Worm (Caenorhabditis elegans) whole organism, young adult: ENCODE results near the gene T19D12.10.

ENCODE experiments used
- D2030.7 ChIP-seq: fragments of 200-800 bp; sonication (Bioruptor generic); IDR thresholded peaks from 2 replicates; pipeline ENCODE4 v1.3.6; 2022; ENCODE audit warnings: missing genetic modification reagents, missing genetic modification characterization, missing compliant biosample characterization
- F33H1.4 ChIP-seq: fragments of 200-800 bp; sonication (Bioruptor generic); IDR thresholded peaks from 2 replicates; pipeline ENCODE4 v1.3.6; 2022; ENCODE audit warnings: missing genetic modification reagents, missing genetic modification characterization, missing compliant biosample characterization
- F49E8.2 ChIP-seq: sonication (generic microtip); optimal IDR thresholded peaks from 3 replicates; lab custom pipeline; 2017; ENCODE audit warnings: missing genetic modification characterization, mild to moderate bottlenecking, missing compliant biosample characterization, antibody characterized with exemption, moderate library complexity; ENCODE audit not compliant: insufficient read depth
- F52B5.7 ChIP-seq: sonication (generic microtip); optimal IDR thresholded peaks from 2 replicates; lab custom pipeline; 2016; ENCODE audit warnings: mild to moderate bottlenecking, missing genetic modification characterization, missing compliant biosample characterization
- F55B11.4 ChIP-seq: sonication (generic microtip); optimal IDR thresholded peaks from 2 replicates; lab custom pipeline; 2016; ENCODE audit warnings: missing compliant biosample characterization, missing genetic modification characterization, borderline replicate concordance; ENCODE audit not compliant: insufficient read depth
- Y53F4B.3 ChIP-seq: fragments of 200-800 bp; sonication (Bioruptor generic); IDR thresholded peaks from 2 replicates; pipeline ENCODE4 v1.3.6; 2022; ENCODE audit warnings: missing genetic modification reagents, missing genetic modification characterization, missing compliant biosample characterization
- Y56A3A.18 ChIP-seq: fragments of 200-800 bp; sonication (Bioruptor generic); IDR thresholded peaks from 2 replicates; pipeline ENCODE4 v1.3.6; 2022; ENCODE audit warnings: missing genetic modification reagents, missing genetic modification characterization, missing compliant biosample characterization
- aptf-3 ChIP-seq: fragments of 200-800 bp; sonication (Bioruptor generic); IDR thresholded peaks from 2 replicates; pipeline ENCODE4 v1.3.6; 2022; ENCODE audit warnings: missing genetic modification characterization, missing compliant biosample characterization
- cebp-1 ChIP-seq, 2 experiments: fragments of 200-800 bp in 1 of 2; sonication (Bioruptor generic) in 1 of 2; sonication (generic microtip) in 1 of 2; IDR thresholded peaks in 1 of 2; optimal IDR thresholded peaks in 1 of 2; 2 replicates each; pipeline versions ENCODE4 v1.3.6 to Lab custom; 2017 to 2022; ENCODE audit warnings: missing compliant biosample characterization in 2 of 2, missing genetic modification characterization in 2 of 2, mild to moderate bottlenecking in 1 of 2, missing genetic modification reagents in 1 of 2, moderate library complexity in 1 of 2
- ceh-79 ChIP-seq: sonication (generic microtip); optimal IDR thresholded peaks from 2 replicates; lab custom pipeline; 2017; ENCODE audit warnings: mild to moderate bottlenecking, missing genetic modification characterization, missing compliant biosample characterization
- ceh-91 ChIP-seq: fragments of 200-800 bp; sonication (Bioruptor generic); IDR thresholded peaks from 2 replicates; pipeline ENCODE4 v1.3.6; 2022; ENCODE audit warnings: missing genetic modification reagents, missing genetic modification characterization, missing compliant biosample characterization
- chd-7 ChIP-seq: sonication (generic microtip); optimal IDR thresholded peaks from 2 replicates; lab custom pipeline; 2016; ENCODE audit warnings: mild to moderate bottlenecking, missing genetic modification characterization, moderate library complexity, missing compliant biosample characterization
- die-1 ChIP-seq: sonication (generic microtip); optimal IDR thresholded peaks from 2 replicates; lab custom pipeline; 2016; ENCODE audit warnings: missing genotype, mild to moderate bottlenecking, missing genetic modification characterization, missing compliant biosample characterization
- egl-18 ChIP-seq: fragments of 200-800 bp; sonication (Bioruptor generic); IDR thresholded peaks from 2 replicates; pipeline ENCODE4 v1.3.6; 2022; ENCODE audit warnings: missing genetic modification reagents, missing genetic modification characterization, missing compliant biosample characterization
- egrh-3 ChIP-seq: fragments of 200-800 bp; sonication (Bioruptor generic); IDR thresholded peaks from 2 replicates; pipeline ENCODE4 v1.3.6; 2022; ENCODE audit warnings: missing genetic modification reagents, missing genetic modification characterization, missing compliant biosample characterization
- hlh-12 ChIP-seq: sonication (generic microtip); optimal IDR thresholded peaks from 2 replicates; lab custom pipeline; 2016; ENCODE audit warnings: missing genetic modification characterization, missing compliant biosample characterization
- hlh-26 ChIP-seq: fragments of 200-800 bp; sonication (Bioruptor generic); conservative IDR thresholded peaks from 2 replicates; pipeline ENCODE4 v1.3.6; 2022; ENCODE audit warnings: missing genetic modification reagents, missing genetic modification characterization, missing compliant biosample characterization
- hsf-1 ChIP-seq: fragments of 200-800 bp; sonication (Bioruptor generic); IDR thresholded peaks from 2 replicates; pipeline ENCODE4 v1.3.6; 2022; ENCODE audit warnings: missing genetic modification reagents, missing genetic modification characterization, missing compliant biosample characterization
- lin-35 ChIP-seq, 3 experiments: fragments of 150-350 bp in 2 of 3; sonication (generic microtip) in 1 of 3; optimal IDR thresholded peaks; 2 replicates each; lab custom pipeline; 2014 to 2018; ENCODE audit warnings: missing biosample characterization in 3 of 3, missing genetic modification characterization in 3 of 3, missing genetic modification reagents in 3 of 3
- lin-54 ChIP-seq: fragments of 200-800 bp; sonication (Bioruptor generic); optimal IDR thresholded peaks from 2 replicates; lab custom pipeline; 2018; ENCODE audit warnings: mild to moderate bottlenecking, missing genetic modification characterization, missing compliant biosample characterization
- madf-10 ChIP-seq: sonication (generic microtip); optimal IDR thresholded peaks from 2 replicates; lab custom pipeline; 2016; ENCODE audit warnings: mild to moderate bottlenecking, missing genetic modification characterization, missing compliant biosample characterization
- madf-3 ChIP-seq: fragments of 200-800 bp; sonication (Bioruptor generic); IDR thresholded peaks from 2 replicates; pipeline ENCODE4 v1.3.6; 2022; ENCODE audit warnings: missing genetic modification reagents, missing genetic modification characterization, missing compliant biosample characterization
- mcd-1 ChIP-seq: fragments of 200-800 bp; sonication (Bioruptor generic); IDR thresholded peaks from 2 replicates; pipeline ENCODE4 v1.3.6; 2022; ENCODE audit warnings: missing genetic modification reagents, missing genetic modification characterization, missing compliant biosample characterization
- mes-4 ChIP-seq: sonication (generic microtip); optimal IDR thresholded peaks from 2 replicates; lab custom pipeline; 2016; ENCODE audit warnings: missing genotype, missing genetic modification characterization, missing compliant biosample characterization
- nhr-179 ChIP-seq: sonication (generic microtip); optimal IDR thresholded peaks from 2 replicates; lab custom pipeline; 2016; ENCODE audit warnings: mild to moderate bottlenecking, missing genetic modification characterization, missing compliant biosample characterization
- nhr-80 ChIP-seq: sonication (generic microtip); optimal IDR thresholded peaks from 2 replicates; lab custom pipeline; 2016; ENCODE audit warnings: missing genetic modification characterization, missing compliant biosample characterization
- pbrm-1 ChIP-seq: fragments of 200-800 bp; sonication (Bioruptor generic); IDR thresholded peaks from 2 replicates; pipeline ENCODE4 v1.3.6; 2022; ENCODE audit warnings: missing genetic modification reagents, missing genetic modification characterization, missing compliant biosample characterization
- repo-1 ChIP-seq: sonication (generic microtip); optimal IDR thresholded peaks from 2 replicates; lab custom pipeline; 2017; ENCODE audit warnings: mild to moderate bottlenecking, missing genetic modification characterization, missing compliant biosample characterization
- rpc-1 ChIP-seq, 2 experiments: fragments of 150-350 bp in 1 of 2; sonication (generic microtip) in 1 of 2; optimal IDR thresholded peaks; 2 replicates each; lab custom pipeline; 2014 to 2018; ENCODE audit warnings: missing biosample characterization in 1 of 2, missing genetic modification characterization in 1 of 2, missing genetic modification reagents in 1 of 2, missing genotype in 1 of 2
- sea-2 ChIP-seq: fragments of 200-800 bp; sonication (Bioruptor generic); IDR thresholded peaks from 2 replicates; pipeline ENCODE4 v1.3.6; 2022; ENCODE audit warnings: missing genetic modification characterization, missing compliant biosample characterization
- snpc-3.4 ChIP-seq: sonication (generic microtip); optimal IDR thresholded peaks from 2 replicates; lab custom pipeline; 2017; ENCODE audit warnings: missing genetic modification characterization, mild to moderate bottlenecking, missing compliant biosample characterization, antibody characterized with exemption, moderate library complexity, missing genotype, missing genetic modification reagents
- snpc-4 ChIP-seq, 5 experiments: fragments of 150-350 bp in 1 of 5; sonication (generic microtip) in 4 of 5; optimal IDR thresholded peaks; 2 replicates each; lab custom pipeline; 2014 to 2018; ENCODE audit warnings: missing genetic modification characterization in 5 of 5, missing biosample characterization in 3 of 5, antibody characterized with exemption in 2 of 5, mild to moderate bottlenecking in 2 of 5, missing compliant biosample characterization in 2 of 5, missing genotype in 2 of 5, moderate library complexity in 2 of 5, missing genetic modification reagents in 1 of 5
- sptf-2 ChIP-seq: fragments of 200-800 bp; sonication (Bioruptor generic); optimal IDR thresholded peaks from 2 replicates; lab custom pipeline; 2018; ENCODE audit warnings: mild to moderate bottlenecking, missing genetic modification characterization, missing compliant biosample characterization
- ztf-26 ChIP-seq: sonication (generic microtip); optimal IDR thresholded peaks from 2 replicates; lab custom pipeline; 2017; ENCODE audit warnings: missing genetic modification characterization, missing compliant biosample characterization
- ztf-28 ChIP-seq: fragments of 200-800 bp; sonication (Bioruptor generic); IDR thresholded peaks from 2 replicates; pipeline ENCODE4 v1.3.6; 2022; ENCODE audit warnings: missing genetic modification reagents, missing genetic modification characterization, missing compliant biosample characterization
- ztf-3 ChIP-seq: fragments of 200-800 bp; sonication (Bioruptor generic); optimal IDR thresholded peaks from 2 replicates; lab custom pipeline; 2018; ENCODE audit warnings: mild to moderate bottlenecking, missing genetic modification characterization, missing compliant biosample characterization

Gene T19D12.10

DNA sequence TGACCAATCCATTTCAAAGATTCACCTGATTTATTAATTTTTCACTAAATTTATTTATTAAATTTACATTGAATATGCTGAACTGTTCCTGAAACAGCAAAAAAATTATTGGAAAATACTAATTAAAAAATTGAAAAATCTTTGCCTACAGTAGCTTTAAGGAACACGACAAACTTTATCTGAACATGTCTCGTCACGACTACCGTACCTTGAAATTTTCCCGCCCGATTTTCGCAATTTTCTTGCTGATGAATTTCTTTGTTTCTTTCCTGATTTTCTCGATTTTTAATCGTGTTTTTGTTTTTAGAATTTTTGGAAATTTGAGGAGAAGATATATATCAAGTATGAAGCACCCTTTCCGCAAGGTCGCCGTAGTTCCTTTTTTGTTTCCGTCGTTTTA lies 24.3 kb upstream of the T19D12.10 start (continued):
- TF ChIP-seq rpc-1 (optimal IDR thresholded peaks at IDR 0.05; lab: Kevin White, UChicago): no peak
- TF ChIP-seq rpc-1 (tag; optimal IDR thresholded peaks at IDR 0.05; lab: Kevin White, UChicago): no peak
- no peak for TF ChIP-seq hlh-26 (GFP tag; lab: Robert Waterston, UW)
- TF ChIP-seq hsf-1 (GFP tag; lab: Robert Waterston, UW): 0 out of 2 replicates have a peak, but pooled peaks have one; percentile 34
- no peak for TF ChIP-seq mes-4
- TF ChIP-seq aptf-3 (GFP tag; lab: Robert Waterston, UW): no peak
- peak; percentile 55 for TF ChIP-seq F49E8.2 (tag; lab: Kevin White, UChicago)
- TF ChIP-seq ztf-28 (GFP tag; lab: Robert Waterston, UW): no peak
- TF ChIP-seq madf-3: no peak
- TF ChIP-seq snpc-4 (GFP tag; optimal IDR thresholded peaks at IDR 0.05; lab: Kevin White, UChicago): no peak
- no peak for TF ChIP-seq snpc-4 (tag; optimal IDR thresholded peaks at IDR 0.05; lab: Kevin White, UChicago)
- no peak for TF ChIP-seq Y56A3A.18 (GFP tag; lab: Robert Waterston, UW)
- peak; percentile 47; the same call in 1 of the 2 replicates for TF ChIP-seq ceh-91
- TF ChIP-seq D2030.7: peak; percentile 70
- no peak for TF ChIP-seq ztf-3 (GFP tag; lab: Kevin White, UChicago)
- no peak for TF ChIP-seq F55B11.4
- TF ChIP-seq snpc-3.4: peak; percentile 34
- TF ChIP-seq F33H1.4 (GFP tag; lab: Robert Waterston, UW): peak; percentile 89
- no peak for TF ChIP-seq chd-7 (tag; lab: Kevin White, UChicago)
- TF ChIP-seq ztf-26: no peak
- no peak for TF ChIP-seq sea-2 (GFP tag; lab: Robert Waterston, UW)
- TF ChIP-seq cebp-1 (GFP tag; IDR thresholded peaks at IDR 0.05; lab: Robert Waterston, UW): no peak
- TF ChIP-seq cebp-1 (tag; optimal IDR thresholded peaks at IDR 0.05; lab: Kevin White, UChicago): no peak
- no peak for TF ChIP-seq sptf-2 (GFP tag; lab: Kevin White, UChicago)
- TF ChIP-seq hlh-12 (tag; lab: Kevin White, UChicago): no peak
- TF ChIP-seq madf-10 (tag; lab: Kevin White, UChicago): no peak
- TF ChIP-seq repo-1 (tag; lab: Kevin White, UChicago): no peak
- no peak for TF ChIP-seq ceh-79 (tag; lab: Kevin White, UChicago)
- no peak for TF ChIP-seq die-1 (tag; lab: Kevin White, UChicago)
- TF ChIP-seq lin-35 (GFP tag; optimal IDR thresholded peaks at IDR 0.05; lab: Kevin White, UChicago): peak in 1 of 3 experiments; percentile 12
- peak; percentile 7 for TF ChIP-seq lin-54
- TF ChIP-seq Y53F4B.3 (GFP tag; lab: Robert Waterston, UW): no peak
- 0 out of 2 replicates have a peak, but pooled peaks have one; percentile 46 for TF ChIP-seq pbrm-1 (GFP tag; lab: Robert Waterston, UW)

DNA sequence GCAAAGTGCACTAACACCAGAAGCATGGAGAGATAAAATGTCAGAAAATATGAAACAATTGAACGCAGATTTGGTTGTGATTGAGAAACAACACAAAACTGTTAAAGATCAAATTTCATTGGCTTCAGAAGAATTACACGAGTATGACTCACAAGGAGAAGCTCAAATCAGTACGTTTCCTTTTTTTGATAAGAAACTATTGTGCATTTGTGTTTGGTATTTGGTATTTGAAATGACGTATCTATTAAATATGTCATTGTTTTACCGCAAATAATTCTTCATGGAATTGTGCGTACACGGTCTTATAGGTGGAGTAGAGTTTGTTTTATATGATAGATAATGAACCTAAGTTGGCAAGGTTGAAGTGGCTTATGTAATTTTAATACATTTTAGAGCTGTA lies 22.8 kb upstream of the T19D12.10 start:
- TF ChIP-seq chd-7 (tag; lab: Kevin White, UChicago) (no peak), nhr-80 (tag; lab: Kevin White, UChicago) (peak; percentile 43), nhr-179 (tag; lab: Kevin White, UChicago) (no peak), egrh-3 (no peak), F49E8.2 (tag; lab: Kevin White, UChicago) (no peak), egl-18 (GFP tag; lab: Robert Waterston, UW) (no peak), F52B5.7 (tag; lab: Kevin White, UChicago) (no peak), mcd-1 (GFP tag; lab: Robert Waterston, UW) (no peak)
